Fruit fly (Drosophila melanogaster): ENCODE measurements around the gene CG15517.

DNA sequence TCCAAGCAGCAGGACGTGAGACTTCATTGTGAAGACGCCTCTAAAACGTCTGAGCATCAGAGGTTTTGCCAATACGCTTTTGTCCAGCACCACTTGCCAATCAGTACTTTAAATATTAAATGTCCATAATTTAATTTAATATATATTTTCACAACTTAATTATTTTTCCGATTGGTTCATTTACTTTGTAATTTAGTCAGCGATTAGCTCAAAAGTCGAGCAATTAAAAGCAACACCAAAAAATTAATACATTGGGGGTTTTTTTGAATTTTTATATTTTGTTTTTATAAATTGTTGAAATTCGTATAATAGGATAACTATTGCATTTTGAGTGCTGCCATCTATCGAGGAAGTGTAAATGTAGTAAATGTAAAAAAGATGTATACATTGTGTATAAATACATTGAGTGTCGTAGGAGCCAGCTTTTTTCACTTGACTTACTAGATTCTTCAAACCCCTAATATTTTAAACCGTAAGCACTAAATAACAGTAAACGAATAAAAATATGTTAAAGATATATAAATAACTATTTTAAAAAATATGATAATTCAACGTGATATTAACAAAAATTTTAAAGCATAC, at the start of gene CG15517:
- TF ChIP-seq CTCF (optimal IDR thresholded peaks at IDR 0.05) = peak; percentile 65 to 89
- no peak for TF ChIP-seq CG8478 (optimal IDR thresholded peaks at IDR 0.05)
